Fruit fly (Drosophila melanogaster): ENCODE results near the gene ATPsynE.

The ATPsynE gene

DNA sequence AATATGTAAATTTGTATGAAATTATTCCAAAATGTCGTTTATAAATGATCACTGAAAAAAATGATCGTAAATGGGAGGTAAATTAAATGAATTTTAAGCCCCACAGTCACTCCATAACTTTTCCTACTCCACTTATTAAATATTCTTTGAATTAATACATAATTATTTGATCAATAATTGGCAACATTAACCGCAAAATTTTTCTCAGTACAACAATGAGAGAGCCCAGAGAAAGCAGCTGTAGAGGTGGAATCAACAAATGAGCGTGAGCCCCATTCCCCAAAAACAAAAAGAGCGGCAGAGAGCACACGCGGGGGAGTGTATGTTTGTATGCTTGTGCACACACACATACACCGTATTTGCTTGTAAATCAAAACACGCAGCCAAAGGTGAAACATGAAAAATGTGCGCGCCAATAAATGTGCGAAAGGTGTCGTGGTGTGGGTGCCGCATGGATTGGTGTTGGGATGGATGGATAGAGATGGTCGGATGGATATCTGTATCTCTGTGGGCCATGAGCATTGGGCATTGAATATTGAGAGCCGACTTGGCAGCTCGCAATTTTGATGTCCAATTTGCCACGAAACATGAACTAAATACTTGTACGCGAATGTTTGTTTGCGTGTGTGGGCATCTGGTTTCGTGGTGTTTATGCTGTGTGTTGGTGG is 42.9 kb upstream of the ATPsynE start (continued):
- TF ChIP-seq sqz (GFP tag; optimal IDR thresholded peaks at IDR 0.05) (peak; percentile 96), CG3065 (GFP tag; optimal IDR thresholded peaks at IDR 0.05) (peak; percentile 97), tin (GFP tag; optimal IDR thresholded peaks at IDR 0.05) (peak; percentile 98), dmrt11E (tag; optimal IDR thresholded peaks at IDR 0.05) (peak; percentile 97), CG11695 (GFP tag; IDR thresholded peaks at IDR 0.05) (no peak), Fer3 (tag; optimal IDR thresholded peaks at IDR 0.05) (peak; percentile 99), Optix (GFP tag; IDR thresholded peaks at IDR 0.05) (no peak), Camta (GFP tag; optimal IDR thresholded peaks at IDR 0.05) (peak; percentile 95), Ets65A (GFP tag) (peak; percentile 97), CG6254 (GFP tag; optimal IDR thresholded peaks at IDR 0.05) (peak; percentile 95), Stat92E (GFP tag; optimal IDR thresholded peaks at IDR 0.05) (peak in 1 of 3 experiments; percentile 94), Mes4 (GFP tag; optimal IDR thresholded peaks at IDR 0.05) (peak; percentile 85), Dek (tag; optimal IDR thresholded peaks at IDR 0.05) (peak; percentile 99), Sry-δ (GFP tag; optimal IDR thresholded peaks at IDR 0.05) (peak; percentile 28), dysf (GFP tag; IDR thresholded peaks at IDR 0.05) (no peak), jing (GFP tag; optimal IDR thresholded peaks at IDR 0.05) (peak; percentile 98)

- TF ChIP-seq CG15696 (tag; optimal IDR thresholded peaks at IDR 0.05) (peak; percentile 10), amos (GFP tag; IDR thresholded peaks at IDR 0.05; ENCODE audit: partially characterized antibody) (no peak), eve (GFP tag; optimal IDR thresholded peaks at IDR 0.05) (peak in 1 of 2 experiments; percentile 71), CG13424 (tag; optimal IDR thresholded peaks at IDR 0.05) (peak; percentile 40), tx (GFP tag; optimal IDR thresholded peaks at IDR 0.05) (peak; percentile 36), Dbx (GFP tag; IDR thresholded peaks at IDR 0.05) (no peak), CG17829 (tag; optimal IDR thresholded peaks at IDR 0.05) (peak; percentile 9), CG4404 (GFP tag; IDR thresholded peaks at IDR 0.05) (no peak), sima (GFP tag; optimal IDR thresholded peaks at IDR 0.05) (peak; percentile 4), CG8388 (GFP tag; optimal IDR thresholded peaks at IDR 0.05) (peak; percentile 30), CG9609 (GFP tag; optimal IDR thresholded peaks at IDR 0.05) (peak; percentile 16), ATbp (GFP tag; optimal IDR thresholded peaks at IDR 0.05) (peak; percentile 82), CG2120 (GFP tag; optimal IDR thresholded peaks at IDR 0.05) (peak; percentile 2), Sox102F (GFP tag; optimal IDR thresholded peaks at IDR 0.05) (peak; percentile 40), CG33213 (GFP tag; optimal IDR thresholded peaks at IDR 0.05) (peak; percentile 13), btn (GFP tag; optimal IDR thresholded peaks at IDR 0.05) (peak; percentile 5), bsh (GFP tag; optimal IDR thresholded peaks at IDR 0.05) (peak in 1 of 2 experiments; percentile 23), Side (GFP tag; optimal IDR thresholded peaks at IDR 0.05) (no peak), CG17568 (GFP tag; optimal IDR thresholded peaks at IDR 0.05) (peak; percentile 6), Kr (GFP tag; optimal IDR thresholded peaks at IDR 0.05) (no peak), gt (GFP tag; IDR thresholded peaks at IDR 0.05) (no peak), MESR4 (GFP tag; optimal IDR thresholded peaks at IDR 0.05) (no peak), CG1233 (GFP tag; optimal IDR thresholded peaks at IDR 0.05) (peak; percentile 30), pho (GFP tag; optimal IDR thresholded peaks at IDR 0.05) (peak; percentile 34), Ada2b (GFP tag; IDR thresholded peaks at IDR 0.05) (no peak), CkIIα-i1 (GFP tag; IDR thresholded peaks at IDR 0.05) (no peak), CG12155 (GFP tag; optimal IDR thresholded peaks at IDR 0.05) (no peak), NFAT (GFP tag; IDR thresholded peaks at IDR 0.05) (no peak), dysf (GFP tag; IDR thresholded peaks at IDR 0.05) (no peak), Sox100B (GFP tag; optimal IDR thresholded peaks at IDR 0.05) (peak; percentile 51), CG7839 (tag; optimal IDR thresholded peaks at IDR 0.05) (peak; percentile 19), Ssrp (tag; optimal IDR thresholded peaks at IDR 0.05) (peak; percentile 15), CG12071 (GFP tag; optimal IDR thresholded peaks at IDR 0.05) (peak; percentile 53), CG17802 (tag; optimal IDR thresholded peaks at IDR 0.05) (peak; percentile 8)
These were observed 42.4 kb upstream of the ATPsynE start for dm6 chr3R:14284422-14284760.
